4 worm cellular contexts compared by ENCODE assay signal in the genomic region with DNA sequence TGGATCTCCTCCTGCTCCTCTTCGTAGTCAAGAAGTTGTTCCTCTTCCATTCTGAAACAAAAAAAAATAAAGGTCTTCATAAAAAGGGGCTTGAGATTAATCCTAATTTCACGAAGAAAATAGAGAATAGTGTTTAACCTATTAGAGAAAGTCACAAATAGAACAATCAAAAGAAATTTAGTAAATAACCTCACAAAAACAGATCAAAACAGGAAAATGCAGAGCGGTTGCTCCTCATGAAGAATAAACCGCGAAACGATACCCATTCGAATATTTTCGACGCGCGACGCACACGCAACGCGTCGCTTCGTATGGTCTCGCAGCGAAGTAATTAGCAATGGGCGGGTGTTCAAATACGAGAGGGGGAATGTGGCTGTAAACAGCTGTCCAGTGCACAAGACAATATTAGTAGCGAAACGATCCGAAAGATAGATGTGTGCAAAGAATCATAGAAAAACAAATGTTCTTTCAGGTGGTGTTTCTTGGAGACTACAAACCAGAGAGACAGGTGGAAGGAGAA.
TF ChIP-seq lines count a peak whose summit lies in the region.

A gene (minus strand): TSS at position 51 of the 520 bp plus-strand sequence.

TF ChIP-seq in whole organism, L2 larva, 48 proteins besides CTCF, POLR2A, EP300 and RAD21 (continues in another document):
- TF ChIP-seq nhr-129 (tag; optimal IDR thresholded peaks at IDR 0.05; lab: Kevin White, UChicago), result peak; percentile 91
- TF ChIP-seq nhr-12 (tag; optimal IDR thresholded peaks at IDR 0.05; lab: Kevin White, UChicago), result no peak
- no peak for TF ChIP-seq nhr-11 (tag; optimal IDR thresholded peaks at IDR 0.05; lab: Kevin White, UChicago)
- TF ChIP-seq ceh-82 (tag; optimal IDR thresholded peaks at IDR 0.05; lab: Kevin White, UChicago), result no peak
- TF ChIP-seq nhr-6 (tag; optimal IDR thresholded peaks at IDR 0.05; lab: Kevin White, UChicago), result no peak
- no peak for TF ChIP-seq ZK546.5 (tag; optimal IDR thresholded peaks at IDR 0.05; lab: Kevin White, UChicago)
- no peak for TF ChIP-seq elt-3 (tag; optimal IDR thresholded peaks at IDR 0.05; lab: Kevin White, UChicago)
- no peak for TF ChIP-seq nhr-237 (tag; optimal IDR thresholded peaks at IDR 0.05; lab: Kevin White, UChicago)
- peak; percentile 86 for TF ChIP-seq mab-5 (tag; optimal IDR thresholded peaks at IDR 0.05; lab: Kevin White, UChicago)
- TF ChIP-seq nhr-10 (tag; optimal IDR thresholded peaks at IDR 0.05; lab: Kevin White, UChicago), result no peak
- peak; percentile 91 for TF ChIP-seq C34F6.9 (tag; optimal IDR thresholded peaks at IDR 0.05; lab: Kevin White, UChicago)
- TF ChIP-seq ztf-4 (tag; optimal IDR thresholded peaks at IDR 0.05; lab: Kevin White, UChicago), result peak; percentile 72
- TF ChIP-seq crh-2 (tag; optimal IDR thresholded peaks at IDR 0.05; lab: Kevin White, UChicago), result peak; percentile 83
- peak; percentile 64 for TF ChIP-seq sma-9 (GFP tag; optimal IDR thresholded peaks at IDR 0.05; lab: Kevin White, UChicago)
- no peak for TF ChIP-seq sma-9 (tag; optimal IDR thresholded peaks at IDR 0.05; lab: Kevin White, UChicago)
- TF ChIP-seq zag-1 (tag; optimal IDR thresholded peaks at IDR 0.05; lab: Kevin White, UChicago), result no peak
- no peak for TF ChIP-seq ztf-1 (GFP tag; conservative IDR thresholded peaks at IDR 0.05; lab: Robert Waterston, UW)
- TF ChIP-seq nhr-25 (tag; optimal IDR thresholded peaks at IDR 0.05; lab: Kevin White, UChicago), result peak; percentile 61
- peak; percentile 44 for TF ChIP-seq fos-1 (tag; optimal IDR thresholded peaks at IDR 0.05; lab: Kevin White, UChicago)
- TF ChIP-seq unc-62 (GFP tag; optimal IDR thresholded peaks at IDR 0.05; lab: Kevin White, UChicago), result no peak
- TF ChIP-seq egl-27 (tag; optimal IDR thresholded peaks at IDR 0.05; lab: Kevin White, UChicago), result peak; percentile 36
- no peak for TF ChIP-seq mdl-1 (tag; optimal IDR thresholded peaks at IDR 0.05; lab: Kevin White, UChicago)

TF ChIP-seq in whole organism, L4 larva, 104 proteins besides CTCF, POLR2A, EP300 and RAD21 (continues in another document):
- TF ChIP-seq hlh-11 (tag; optimal IDR thresholded peaks at IDR 0.05; lab: Kevin White, UChicago), result peak; percentile 82
- TF ChIP-seq madf-9 (GFP tag; conservative IDR thresholded peaks at IDR 0.05; lab: Robert Waterston, UW), result no peak
- TF ChIP-seq php-3 (GFP tag; IDR thresholded peaks at IDR 0.05; lab: Robert Waterston, UW), result no peak
- TF ChIP-seq egl-43 (GFP tag; IDR thresholded peaks at IDR 0.05; lab: Robert Waterston, UW), result peak; percentile 39; the same call in 1 of the 2 replicates
- TF ChIP-seq daf-19 (GFP tag; conservative IDR thresholded peaks at IDR 0.05; lab: Robert Waterston, UW), result no peak
- no peak for TF ChIP-seq unc-39 (tag; optimal IDR thresholded peaks at IDR 0.05; lab: Kevin White, UChicago)
- TF ChIP-seq hif-1 (tag; optimal IDR thresholded peaks at IDR 0.05; lab: Kevin White, UChicago), result peak in 1 of 2 experiments; percentile 65
- no peak for TF ChIP-seq tra-1 (GFP tag; IDR thresholded peaks at IDR 0.05; lab: Robert Waterston, UW)
- no peak for TF ChIP-seq F10B5.3 (tag; optimal IDR thresholded peaks at IDR 0.05; lab: Kevin White, UChicago)
- no peak for TF ChIP-seq nhr-237 (tag; optimal IDR thresholded peaks at IDR 0.05; lab: Kevin White, UChicago)
- TF ChIP-seq F49E8.2 (tag; optimal IDR thresholded peaks at IDR 0.05; lab: Kevin White, UChicago; ENCODE audit: borderline replicate concordance), result no peak
- TF ChIP-seq nhr-77 (tag; optimal IDR thresholded peaks at IDR 0.05; lab: Kevin White, UChicago), result peak; percentile 23
- no peak for TF ChIP-seq mxl-2 (GFP tag; conservative IDR thresholded peaks at IDR 0.05; lab: Robert Waterston, UW)
- TF ChIP-seq lin-15B (tag; optimal IDR thresholded peaks at IDR 0.05; lab: Kevin White, UChicago), result no peak
- no peak for TF ChIP-seq jun-1 (tag; optimal IDR thresholded peaks at IDR 0.05; lab: Kevin White, UChicago)
- TF ChIP-seq snpc-1.2 (GFP tag; IDR thresholded peaks at IDR 0.05; lab: Robert Waterston, UW), result no peak
- peak; percentile 70 for TF ChIP-seq lin-13 (GFP tag; optimal IDR thresholded peaks at IDR 0.05; lab: Kevin White, UChicago)
- TF ChIP-seq Y105C5A.15 (GFP tag; IDR thresholded peaks at IDR 0.05; lab: Robert Waterston, UW), result no peak
- TF ChIP-seq dmd-6 (GFP tag; IDR thresholded peaks at IDR 0.05; lab: Robert Waterston, UW), result peak; percentile 41; the same call in 1 of the 2 replicates
- peak; percentile 42 to 88 for TF ChIP-seq lsy-2 (tag; optimal IDR thresholded peaks at IDR 0.05; lab: Kevin White, UChicago)
- TF ChIP-seq zfp-3 (GFP tag; conservative IDR thresholded peaks at IDR 0.05; lab: Robert Waterston, UW), result no peak
- no peak for TF ChIP-seq nhr-41 (GFP tag; IDR thresholded peaks at IDR 0.05; lab: Robert Waterston, UW)

TF ChIP-seq in whole organism, late embryonic, 69 proteins besides CTCF, POLR2A, EP300 and RAD21 (continues in another document):
- peak; percentile 71 for TF ChIP-seq ref-2 (tag; optimal IDR thresholded peaks at IDR 0.05; lab: Kevin White, UChicago)
- TF ChIP-seq tbx-2 (tag; optimal IDR thresholded peaks at IDR 0.05; lab: Kevin White, UChicago), result peak; percentile 75
- TF ChIP-seq C08G9.2 (tag; optimal IDR thresholded peaks at IDR 0.05; lab: Kevin White, UChicago), result peak; percentile 3
- peak; percentile 25 for TF ChIP-seq ceh-30 (tag; optimal IDR thresholded peaks at IDR 0.05; lab: Kevin White, UChicago)
- peak; percentile 89 for TF ChIP-seq rnt-1 (tag; optimal IDR thresholded peaks at IDR 0.05; lab: Kevin White, UChicago)
- peak; percentile 29 for TF ChIP-seq ets-4 (tag; optimal IDR thresholded peaks at IDR 0.05; lab: Kevin White, UChicago)
- TF ChIP-seq dmd-4 (tag; optimal IDR thresholded peaks at IDR 0.05; lab: Kevin White, UChicago; ENCODE audit: borderline replicate concordance), result no peak
- TF ChIP-seq ceh-18 (tag; optimal IDR thresholded peaks at IDR 0.05; lab: Kevin White, UChicago), result peak; percentile 90
- TF ChIP-seq che-1 (tag; optimal IDR thresholded peaks at IDR 0.05; lab: Kevin White, UChicago), result no peak
- TF ChIP-seq ahr-1 (tag; optimal IDR thresholded peaks at IDR 0.05; lab: Kevin White, UChicago), result no peak
- peak; percentile 10 for TF ChIP-seq ceh-19 (GFP tag; optimal IDR thresholded peaks at IDR 0.05; lab: Kevin White, UChicago)
- TF ChIP-seq F13H6.1 (tag; optimal IDR thresholded peaks at IDR 0.05; lab: Kevin White, UChicago), result no peak
- peak; percentile 71 for TF ChIP-seq ceh-34 (tag; optimal IDR thresholded peaks at IDR 0.05; lab: Kevin White, UChicago)
- no peak for TF ChIP-seq pha-4 (tag; optimal IDR thresholded peaks at IDR 0.05; lab: Kevin White, UChicago)
- peak; percentile 30 for TF ChIP-seq madf-2 (tag; optimal IDR thresholded peaks at IDR 0.05; lab: Kevin White, UChicago)
- TF ChIP-seq gmeb-2 (tag; optimal IDR thresholded peaks at IDR 0.05; lab: Kevin White, UChicago), result no peak
- no peak for TF ChIP-seq ceh-48 (tag; optimal IDR thresholded peaks at IDR 0.05; lab: Kevin White, UChicago)
- peak; percentile 15 for TF ChIP-seq ceh-6 (GFP tag; optimal IDR thresholded peaks at IDR 0.05; lab: Kevin White, UChicago)
- TF ChIP-seq eyg-1 (tag; optimal IDR thresholded peaks at IDR 0.05; lab: Kevin White, UChicago), result no peak
- peak; percentile 51 for TF ChIP-seq dve-1 (tag; optimal IDR thresholded peaks at IDR 0.05; lab: Kevin White, UChicago)
- no peak for TF ChIP-seq hlh-30 (tag; optimal IDR thresholded peaks at IDR 0.05; lab: Kevin White, UChicago; ENCODE audit: insufficient read depth)
- peak; percentile 39 for TF ChIP-seq pha-2 (tag; optimal IDR thresholded peaks at IDR 0.05; lab: Kevin White, UChicago)
- no peak for TF ChIP-seq hlh-15 (tag; optimal IDR thresholded peaks at IDR 0.05; lab: Kevin White, UChicago)
- peak; percentile 10 for TF ChIP-seq ztf-16 (tag; optimal IDR thresholded peaks at IDR 0.05; lab: Kevin White, UChicago)

TF ChIP-seq in whole organism, mixed stage, embryonic, 35 proteins besides CTCF, POLR2A, EP300 and RAD21 (continues in another document):
- TF ChIP-seq lin-13 (tag; optimal IDR thresholded peaks at IDR 0.05; lab: Kevin White, UChicago) (peak; percentile 92), cnd-1 (tag; optimal IDR thresholded peaks at IDR 0.05; lab: Kevin White, UChicago) (peak; percentile 81), nhr-12 (tag; optimal IDR thresholded peaks at IDR 0.05; lab: Kevin White, UChicago) (no peak), sem-2 (GFP tag; optimal IDR thresholded peaks at IDR 0.05; lab: Kevin White, UChicago) (no peak), mab-5 (tag; optimal IDR thresholded peaks at IDR 0.05; lab: Kevin White, UChicago) (peak; percentile 67), lsy-2 (tag; optimal IDR thresholded peaks at IDR 0.05; lab: Kevin White, UChicago) (peak; percentile 81), ceh-43 (GFP tag; optimal IDR thresholded peaks at IDR 0.05; lab: Kevin White, UChicago) (peak; percentile 66), nhr-76 (tag; optimal IDR thresholded peaks at IDR 0.05; lab: Kevin White, UChicago) (no peak), mls-2 (tag; optimal IDR thresholded peaks at IDR 0.05; lab: Kevin White, UChicago) (peak; percentile 69), ham-2 (GFP tag; optimal IDR thresholded peaks at IDR 0.05; lab: Kevin White, UChicago) (peak; percentile 56), nhr-237 (tag; optimal IDR thresholded peaks at IDR 0.05; lab: Kevin White, UChicago) (peak; percentile 77), bed-3 (GFP tag; optimal IDR thresholded peaks at IDR 0.05; lab: Kevin White, UChicago) (no peak), ces-1 (GFP tag; optimal IDR thresholded peaks at IDR 0.05; lab: Kevin White, UChicago) (peak; percentile 84), unc-62 (GFP tag; optimal IDR thresholded peaks at IDR 0.05; lab: Kevin White, UChicago) (peak; percentile 61), hlh-1 (tag; optimal IDR thresholded peaks at IDR 0.05; lab: Kevin White, UChicago) (peak; percentile 98), ceh-39 (tag; optimal IDR thresholded peaks at IDR 0.05; lab: Kevin White, UChicago) (peak; percentile 81), pha-4 (tag; optimal IDR thresholded peaks at IDR 0.05; lab: Kevin White, UChicago) (peak; percentile 92), nhr-2 (tag; optimal IDR thresholded peaks at IDR 0.05; lab: Kevin White, UChicago) (peak; percentile 19), unc-120 (tag; optimal IDR thresholded peaks at IDR 0.05; lab: Kevin White, UChicago; ENCODE audit: poor library complexity, severe bottlenecking) (peak; percentile 91), mep-1 (tag; optimal IDR thresholded peaks at IDR 0.05; lab: Kevin White, UChicago) (peak; percentile 90), elt-3 (tag; optimal IDR thresholded peaks at IDR 0.05; lab: Kevin White, UChicago) (no peak), M03D4.4 (tag; optimal IDR thresholded peaks at IDR 0.05; lab: Kevin White, UChicago) (peak; percentile 34), nhr-28 (tag; optimal IDR thresholded peaks at IDR 0.05; lab: Kevin White, UChicago) (no peak), lin-32 (GFP tag; optimal IDR thresholded peaks at IDR 0.05; lab: Kevin White, UChicago) (peak; percentile 83), zip-8 (tag; optimal IDR thresholded peaks at IDR 0.05; lab: Kevin White, UChicago) (no peak), sptf-1 (tag; optimal IDR thresholded peaks at IDR 0.05; lab: Kevin White, UChicago) (peak; percentile 64), blmp-1 (tag; optimal IDR thresholded peaks at IDR 0.05; lab: Kevin White, UChicago) (no peak), ztf-11 (tag; optimal IDR thresholded peaks at IDR 0.05; lab: Kevin White, UChicago) (peak; percentile 37)
